Worm (Caenorhabditis elegans): ENCODE measurements around the gene clc-26.

DNA sequence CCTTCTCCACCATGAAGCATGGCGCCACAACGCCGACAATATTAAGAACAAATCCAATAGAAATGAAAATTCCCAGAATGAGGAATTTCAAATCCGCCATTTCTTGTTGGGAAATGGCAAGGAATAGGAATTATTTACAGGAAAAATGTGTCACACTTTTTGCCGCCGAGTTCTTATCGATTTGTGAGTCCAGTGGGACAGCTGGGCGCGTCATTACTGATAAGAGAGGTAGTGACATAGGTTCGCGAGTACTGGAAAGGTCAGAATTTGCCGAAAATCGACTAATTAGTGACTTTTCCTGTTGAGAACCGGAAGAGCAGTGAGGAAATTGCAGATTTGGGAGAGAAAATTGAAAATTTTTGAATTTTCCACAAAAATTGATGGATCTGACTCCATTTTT, 2.6 kb downstream of the clc-26 start:
- TF ChIP-seq alr-1 (tag; optimal IDR thresholded peaks at IDR 0.05; ENCODE audit: borderline replicate concordance) (no peak), unc-130 (tag; optimal IDR thresholded peaks at IDR 0.05) (no peak), ama-1 (optimal IDR thresholded peaks at IDR 0.05) (no peak), ceh-90 (tag; optimal IDR thresholded peaks at IDR 0.05) (no peak), pqm-1 (tag; optimal IDR thresholded peaks at IDR 0.05) (no peak), ceh-82 (tag; optimal IDR thresholded peaks at IDR 0.05) (no peak), tlp-1 (tag; optimal IDR thresholded peaks at IDR 0.05) (no peak), lsy-2 (tag; optimal IDR thresholded peaks at IDR 0.05) (no peak), mdl-1 (tag; optimal IDR thresholded peaks at IDR 0.05) (no peak), jun-1 (tag; optimal IDR thresholded peaks at IDR 0.05) (no peak)

Data from whole organism, L1 larva.